Fruit fly (Drosophila melanogaster): ENCODE measurements around the gene Xpac.

Gene Xpac

dm6 chrX:4106756-4107155 lies 2.8 kb upstream of the Xpac start (continued):
- TF ChIP-seq PHDP (tag; optimal IDR thresholded peaks at IDR 0.05) (peak; percentile 21), corto (GFP tag; optimal IDR thresholded peaks at IDR 0.05) (no peak), Hmx (GFP tag; optimal IDR thresholded peaks at IDR 0.05) (no peak), CG18262 (tag; optimal IDR thresholded peaks at IDR 0.05) (peak; percentile 63), CG11560 (tag; IDR thresholded peaks at IDR 0.05) (0 out of 3 replicates have a peak, but pooled peaks have one; percentile 48), CG12104 (GFP tag; optimal IDR thresholded peaks at IDR 0.05) (no peak), CG7357 (GFP tag; IDR thresholded peaks at IDR 0.05) (0 out of 3 replicates have a peak, but pooled peaks have one; percentile 19), org-1 (GFP tag; optimal IDR thresholded peaks at IDR 0.05) (peak; percentile 50), CG31388 (GFP tag; optimal IDR thresholded peaks at IDR 0.05) (no peak), CG10321 (GFP tag; IDR thresholded peaks at IDR 0.05) (no peak), CG1529 (GFP tag; optimal IDR thresholded peaks at IDR 0.05) (peak; percentile 1), bigmax (GFP tag; optimal IDR thresholded peaks at IDR 0.05) (no peak), unc-4 (GFP tag; IDR thresholded peaks at IDR 0.05; ENCODE audit: partially characterized antibody) (no peak), ken (GFP tag; IDR thresholded peaks at IDR 0.05) (no peak), Taf1 (GFP tag; IDR thresholded peaks at IDR 0.05) (no peak), dan (GFP tag; IDR thresholded peaks at IDR 0.05) (no peak), CG14965 (GFP tag; optimal IDR thresholded peaks at IDR 0.05; ENCODE audit: borderline replicate concordance) (no peak), rib (GFP tag; IDR thresholded peaks at IDR 0.05) (no peak), CG30431 (GFP tag; optimal IDR thresholded peaks at IDR 0.05) (no peak), D19B (GFP tag; optimal IDR thresholded peaks at IDR 0.05) (no peak), CG10431 (GFP tag; optimal IDR thresholded peaks at IDR 0.05) (no peak), Kr (GFP tag; optimal IDR thresholded peaks at IDR 0.05) (no peak), pros (GFP tag; optimal IDR thresholded peaks at IDR 0.05) (no peak)

DNA sequence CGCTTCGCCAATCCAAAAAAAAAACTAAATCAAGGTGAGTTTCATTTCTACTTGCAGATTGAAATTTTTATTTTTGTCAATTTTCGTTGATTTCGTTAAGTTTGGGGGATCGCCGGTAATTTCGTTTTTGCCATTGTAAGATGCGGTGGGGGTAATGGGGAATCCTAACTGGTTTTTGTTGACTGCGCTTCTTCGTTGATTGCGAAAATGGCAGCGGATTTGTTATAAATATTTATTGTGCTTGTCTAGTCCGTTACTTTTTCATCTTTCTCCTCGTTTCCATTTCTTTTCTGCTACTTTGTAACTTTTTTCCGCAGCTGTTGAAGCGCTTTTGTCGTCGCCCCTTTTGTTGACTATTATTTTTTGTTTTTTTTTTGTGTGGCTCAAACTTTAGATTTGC lies 2.2 kb upstream of the Xpac start:
- TF ChIP-seq dimm (GFP tag; IDR thresholded peaks at IDR 0.05) (no peak), sqz (GFP tag; optimal IDR thresholded peaks at IDR 0.05) (peak; percentile 73), CG15011 (GFP tag; optimal IDR thresholded peaks at IDR 0.05) (no peak), Drgx (GFP tag; IDR thresholded peaks at IDR 0.05) (no peak), Dbx (GFP tag; IDR thresholded peaks at IDR 0.05) (0 out of 3 replicates have a peak, but pooled peaks have one; percentile 3), Bteb2 (GFP tag; optimal IDR thresholded peaks at IDR 0.05) (no peak), CG4404 (GFP tag; IDR thresholded peaks at IDR 0.05) (no peak), Ets65A (GFP tag) (no peak), CG10321 (GFP tag; IDR thresholded peaks at IDR 0.05) (no peak), CG3281 (GFP tag; optimal IDR thresholded peaks at IDR 0.05) (no peak), dati (GFP tag; IDR thresholded peaks at IDR 0.05) (0 out of 2 replicates have a peak, but pooled peaks have one; percentile 17), MTF-1 (GFP tag; optimal IDR thresholded peaks at IDR 0.05; ENCODE audit: borderline replicate concordance) (no peak), Hr3 (GFP tag; optimal IDR thresholded peaks at IDR 0.05) (no peak), CG13894 (tag; optimal IDR thresholded peaks at IDR 0.05) (no peak), Mrtf (GFP tag; IDR thresholded peaks at IDR 0.05) (no peak), HmgZ (tag; optimal IDR thresholded peaks at IDR 0.05) (no peak), PHDP (tag; optimal IDR thresholded peaks at IDR 0.05) (no peak), her (GFP tag; optimal IDR thresholded peaks at IDR 0.05) (no peak), cas (GFP tag; IDR thresholded peaks at IDR 0.05) (no peak), CG8281 (tag; optimal IDR thresholded peaks at IDR 0.05) (no peak), Stat92E (GFP tag; optimal IDR thresholded peaks at IDR 0.05) (peak in 1 of 3 experiments; percentile 12), CG17361 (GFP tag; IDR thresholded peaks at IDR 0.05) (0 out of 3 replicates have a peak, but pooled peaks have one; percentile 0), Six4 (GFP tag; optimal IDR thresholded peaks at IDR 0.05) (no peak), sim (GFP tag; IDR thresholded peaks at IDR 0.05) (no peak), gem (tag; optimal IDR thresholded peaks at IDR 0.05) (no peak), CG7271 (tag; optimal IDR thresholded peaks at IDR 0.05) (no peak), CG14014 (GFP tag; IDR thresholded peaks at IDR 0.05) (no peak), chn (GFP tag; optimal IDR thresholded peaks at IDR 0.05) (no peak), D19B (GFP tag; optimal IDR thresholded peaks at IDR 0.05) (no peak), tgo (GFP tag; IDR thresholded peaks at IDR 0.05) (no peak), Med (GFP tag) (no peak), CG8924 (tag; optimal IDR thresholded peaks at IDR 0.05) (no peak)

Measured in whole organism, embryonic.